Fruit fly (Drosophila melanogaster) whole organism, embryonic: Measurements from ENCODE around the gene CG3764.

Source experiments
- CG10366 ChIP-seq: fragments of 200-800 bp; sonication (Bioruptor generic); IDR thresholded peaks from 2 replicates; pipeline ENCODE4 v1.3.6; 2022; ENCODE audit warnings: missing biosample characterization, missing genetic modification characterization
- CG11085 ChIP-seq: fragments of 200-800 bp; sonication (Bioruptor generic); IDR thresholded peaks from 2 replicates; pipeline ENCODE4 v1.3.6; 2022; ENCODE audit warnings: missing biosample characterization, missing genetic modification characterization
- CG12769 ChIP-seq: fragments of 200-800 bp; sonication (Bioruptor generic); optimal IDR thresholded peaks from 2 replicates; lab custom pipeline; 2019; ENCODE audit warnings: missing biosample characterization, mild to moderate bottlenecking, missing genetic modification characterization, moderate library complexity
- CG15073 ChIP-seq: fragments of 200-800 bp; sonication (Bioruptor generic); optimal IDR thresholded peaks from 2 replicates; lab custom pipeline; 2016; ENCODE audit warnings: missing biosample characterization, missing genetic modification characterization
- CG17359 ChIP-seq: fragments of 200-800 bp; sonication (Bioruptor generic); optimal IDR thresholded peaks from 3 replicates; lab custom pipeline; 2018; ENCODE audit warnings: missing biosample characterization, mild to moderate bottlenecking, missing genetic modification characterization, moderate library complexity
- CG17385 ChIP-seq: fragments of 200-800 bp; sonication (Bioruptor generic); optimal IDR thresholded peaks from 3 replicates; lab custom pipeline; 2018; ENCODE audit warnings: missing biosample characterization, mild to moderate bottlenecking, missing genetic modification characterization
- CG18599 ChIP-seq: fragments of 200-800 bp; sonication (Bioruptor generic); optimal IDR thresholded peaks from 3 replicates; lab custom pipeline; 2017; ENCODE audit warnings: missing biosample characterization, missing genetic modification characterization, mild to moderate bottlenecking, moderate library complexity, missing genetic modification reagents
- CG18619 ChIP-seq: fragments of 200-800 bp; sonication (Bioruptor generic); optimal IDR thresholded peaks from 3 replicates; lab custom pipeline; 2017; ENCODE audit warnings: missing biosample characterization, mild to moderate bottlenecking, missing genetic modification characterization
- CG2116 ChIP-seq: fragments of 200-800 bp; sonication (Bioruptor generic); optimal IDR thresholded peaks from 3 replicates; lab custom pipeline; 2018; ENCODE audit warnings: missing biosample characterization, mild to moderate bottlenecking, missing genetic modification characterization
- CG2129 ChIP-seq: fragments of 200-800 bp; sonication (Bioruptor generic); IDR thresholded peaks from 2 replicates; pipeline ENCODE4 v1.3.6; 2022; ENCODE audit warnings: missing biosample characterization, missing genetic modification characterization; ENCODE audit not compliant: partially characterized antibody
- CG2202 ChIP-seq: fragments of 200-800 bp; sonication (Bioruptor generic); optimal IDR thresholded peaks from 2 replicates; lab custom pipeline; 2018; ENCODE audit warnings: missing biosample characterization, mild to moderate bottlenecking, missing genetic modification characterization
- CG30403 ChIP-seq: fragments of 200-800 bp; sonication (Bioruptor generic); optimal IDR thresholded peaks from 3 replicates; lab custom pipeline; 2016; ENCODE audit warnings: missing biosample characterization, missing genetic modification characterization
- CG3407 ChIP-seq: fragments of 200-800 bp; sonication (Bioruptor generic); optimal IDR thresholded peaks from 2 replicates; lab custom pipeline; 2018; ENCODE audit warnings: missing biosample characterization, mild to moderate bottlenecking, missing genetic modification characterization
- CG34224 ChIP-seq: fragments of 200-800 bp; sonication (Bioruptor generic); IDR thresholded peaks from 3 replicates; pipeline ENCODE4 v1.3.6; 2022; ENCODE audit warnings: missing biosample characterization, missing genetic modification characterization; ENCODE audit not compliant: partially characterized antibody
- CG42726 ChIP-seq: fragments of 200-800 bp; sonication (Bioruptor generic); IDR thresholded peaks from 2 replicates; pipeline ENCODE4 v1.3.6; 2022; ENCODE audit warnings: missing biosample characterization, missing genetic modification characterization; ENCODE audit not compliant: partially characterized antibody
- CG5245 ChIP-seq: fragments of 200-800 bp; sonication (Bioruptor generic); optimal IDR thresholded peaks from 3 replicates; lab custom pipeline; 2016; ENCODE audit warnings: missing biosample characterization, missing genetic modification characterization
- CG6654 ChIP-seq: fragments of 200-800 bp; sonication (Bioruptor generic); optimal IDR thresholded peaks from 2 replicates; lab custom pipeline; 2017; ENCODE audit warnings: missing biosample characterization, mild to moderate bottlenecking, missing genetic modification characterization
- CG6813 ChIP-seq: fragments of 200-800 bp; sonication (Bioruptor generic); optimal IDR thresholded peaks from 2 replicates; lab custom pipeline; 2017; ENCODE audit warnings: missing biosample characterization, missing genetic modification characterization, mild to moderate bottlenecking, moderate library complexity, missing genetic modification reagents
- CG7745 ChIP-seq: fragments of 200-800 bp; sonication (Bioruptor generic); optimal IDR thresholded peaks from 2 replicates; lab custom pipeline; 2018; ENCODE audit warnings: missing biosample characterization, mild to moderate bottlenecking, missing genetic modification characterization, moderate library complexity
- CG7963 ChIP-seq: fragments of 200-800 bp; sonication (Bioruptor generic); IDR thresholded peaks from 3 replicates; pipeline ENCODE4 v1.3.6; 2022; ENCODE audit warnings: missing biosample characterization, missing genetic modification characterization; ENCODE audit not compliant: partially characterized antibody
- CG9932 ChIP-seq: fragments of 200-800 bp; sonication (Bioruptor generic); IDR thresholded peaks from 2 replicates; pipeline ENCODE4 v1.3.6; 2022; ENCODE audit warnings: missing biosample characterization, missing genetic modification characterization
- D19B ChIP-seq: fragments of 200-800 bp; sonication (Bioruptor generic); optimal IDR thresholded peaks from 2 replicates; lab custom pipeline; 2017; ENCODE audit warnings: missing biosample characterization, mild to moderate bottlenecking, missing genetic modification characterization
- Deaf1 ChIP-seq: fragments of 200-800 bp; optimal IDR thresholded peaks from 3 replicates; lab custom pipeline; 2019; ENCODE audit warnings: missing biosample characterization, mild to moderate bottlenecking, missing genetic modification characterization, moderate library complexity
- Doc3 ChIP-seq: fragments of 200-800 bp; sonication (Bioruptor generic); IDR thresholded peaks from 3 replicates; pipeline ENCODE4 v1.3.6; 2022; ENCODE audit warnings: missing biosample characterization, missing genetic modification characterization; ENCODE audit not compliant: partially characterized antibody
- Ets65A ChIP-seq: fragments of 200-800 bp; sonication (Bioruptor generic); peaks from one replicate; lab custom pipeline; 2016; ENCODE audit warnings: missing biosample characterization, missing genetic modification characterization
- HmgD ChIP-seq: fragments of 200-800 bp; sonication (Bioruptor generic); optimal IDR thresholded peaks from 3 replicates; lab custom pipeline; 2016; ENCODE audit warnings: missing biosample characterization, missing genetic modification characterization
- Oaz ChIP-seq: fragments of 200-800 bp; sonication (Bioruptor generic); IDR thresholded peaks from 2 replicates; pipeline ENCODE4 v1.3.6; 2022; ENCODE audit warnings: missing biosample characterization, missing genetic modification characterization
- PHDP ChIP-seq: fragments of 200-800 bp; sonication (Bioruptor generic); optimal IDR thresholded peaks from 3 replicates; lab custom pipeline; 2018; ENCODE audit warnings: missing biosample characterization, mild to moderate bottlenecking, missing genetic modification characterization, moderate library complexity
- Sin3A ChIP-seq: fragments of >200 bp; optimal IDR thresholded peaks from 2 replicates; lab custom pipeline; 2018
- Xbp1 ChIP-seq: fragments of 200-800 bp; sonication (Bioruptor generic); optimal IDR thresholded peaks from 3 replicates; lab custom pipeline; 2016; ENCODE audit warnings: missing biosample characterization, mild to moderate bottlenecking, missing genetic modification characterization
- amos ChIP-seq: fragments of 200-800 bp; sonication (Bioruptor generic); IDR thresholded peaks from 2 replicates; pipeline ENCODE4 v1.3.6; 2022; ENCODE audit warnings: missing biosample characterization, missing genetic modification characterization; ENCODE audit not compliant: partially characterized antibody
- ara ChIP-seq: fragments of 200-800 bp; sonication (Bioruptor generic); IDR thresholded peaks from 2 replicates; pipeline ENCODE4 v1.3.6; 2022; ENCODE audit warnings: missing biosample characterization, missing genetic modification characterization
- ash1 ChIP-seq: fragments of 200-800 bp; sonication (Bioruptor generic); optimal IDR thresholded peaks from 2 replicates; lab custom pipeline; 2018; ENCODE audit warnings: missing biosample characterization, mild to moderate bottlenecking, missing genetic modification characterization
- bab2 ChIP-seq: fragments of 200-800 bp; sonication (Bioruptor generic); optimal IDR thresholded peaks from 2 replicates; lab custom pipeline; 2016; ENCODE audit warnings: missing biosample characterization, missing genetic modification characterization
- cas ChIP-seq: fragments of 200-800 bp; sonication (Bioruptor generic); IDR thresholded peaks from 2 replicates; pipeline ENCODE4 v1.3.6; 2022; ENCODE audit warnings: missing biosample characterization, missing genetic modification characterization
- chm ChIP-seq: fragments of 200-800 bp; sonication (Bioruptor generic); IDR thresholded peaks from 2 replicates; pipeline ENCODE4 v1.3.6; 2022; ENCODE audit warnings: missing biosample characterization, missing genetic modification characterization
- crp ChIP-seq, 2 experiments: fragments of 200-800 bp; sonication (Bioruptor generic); optimal IDR thresholded peaks; 2 replicates in 1 of 2; 3 replicates in 1 of 2; lab custom pipeline; 2017; ENCODE audit warnings: missing biosample characterization in 2 of 2, missing genetic modification characterization in 2 of 2, mild to moderate bottlenecking in 1 of 2, moderate library complexity in 1 of 2
- dati ChIP-seq: fragments of 200-800 bp; sonication (Bioruptor generic); IDR thresholded peaks from 2 replicates; pipeline ENCODE4 v1.3.6; 2022; ENCODE audit warnings: missing biosample characterization, missing genetic modification characterization
- dysf ChIP-seq: fragments of 200-800 bp; sonication (Bioruptor generic); IDR thresholded peaks from 3 replicates; pipeline ENCODE4 v1.3.6; 2022; ENCODE audit warnings: missing biosample characterization, missing genetic modification characterization
- esg ChIP-seq: fragments of 200-800 bp; sonication (Bioruptor generic); conservative IDR thresholded peaks from 2 replicates; pipeline ENCODE4 v1.3.6; 2022; ENCODE audit warnings: missing biosample characterization, missing genetic modification characterization
- oc ChIP-seq: fragments of 200-800 bp; sonication (Bioruptor generic); optimal IDR thresholded peaks from 2 replicates; lab custom pipeline; 2018; ENCODE audit warnings: missing biosample characterization, mild to moderate bottlenecking, missing genetic modification characterization, moderate library complexity
- sc ChIP-seq, 3 experiments: fragments of >200 bp in 2 of 3; fragments of 200-800 bp in 1 of 3; sonication (Bioruptor generic) in 1 of 3; optimal IDR thresholded peaks; 2 replicates in 2 of 3; 3 replicates in 1 of 3; lab custom pipeline; 2017; ENCODE audit warnings: mild to moderate bottlenecking in 1 of 3, missing biosample characterization in 1 of 3, missing genetic modification characterization in 1 of 3, missing genetic modification reagents in 1 of 3
- sens-2 ChIP-seq: fragments of 200-800 bp; sonication (Bioruptor generic); IDR thresholded peaks from 2 replicates; pipeline ENCODE4 v1.3.6; 2022; ENCODE audit warnings: missing biosample characterization, missing genetic modification characterization
- shn ChIP-seq: fragments of 200-800 bp; sonication (Bioruptor generic); optimal IDR thresholded peaks from 3 replicates; lab custom pipeline; 2016; ENCODE audit warnings: missing biosample characterization, missing genetic modification characterization
- slp2 ChIP-seq: fragments of 200-800 bp; sonication (Bioruptor generic); optimal IDR thresholded peaks from 2 replicates; lab custom pipeline; 2016; ENCODE audit warnings: missing biosample characterization, missing genetic modification characterization
- stwl ChIP-seq: fragments of 200-800 bp; sonication (Bioruptor generic); optimal IDR thresholded peaks from 3 replicates; lab custom pipeline; 2018; ENCODE audit warnings: missing biosample characterization, mild to moderate bottlenecking, missing genetic modification characterization, moderate library complexity
- tap ChIP-seq: fragments of 200-800 bp; optimal IDR thresholded peaks from 3 replicates; lab custom pipeline; 2019; ENCODE audit warnings: missing biosample characterization, mild to moderate bottlenecking, missing genetic modification characterization, moderate library complexity

The CG3764 gene

DNA sequence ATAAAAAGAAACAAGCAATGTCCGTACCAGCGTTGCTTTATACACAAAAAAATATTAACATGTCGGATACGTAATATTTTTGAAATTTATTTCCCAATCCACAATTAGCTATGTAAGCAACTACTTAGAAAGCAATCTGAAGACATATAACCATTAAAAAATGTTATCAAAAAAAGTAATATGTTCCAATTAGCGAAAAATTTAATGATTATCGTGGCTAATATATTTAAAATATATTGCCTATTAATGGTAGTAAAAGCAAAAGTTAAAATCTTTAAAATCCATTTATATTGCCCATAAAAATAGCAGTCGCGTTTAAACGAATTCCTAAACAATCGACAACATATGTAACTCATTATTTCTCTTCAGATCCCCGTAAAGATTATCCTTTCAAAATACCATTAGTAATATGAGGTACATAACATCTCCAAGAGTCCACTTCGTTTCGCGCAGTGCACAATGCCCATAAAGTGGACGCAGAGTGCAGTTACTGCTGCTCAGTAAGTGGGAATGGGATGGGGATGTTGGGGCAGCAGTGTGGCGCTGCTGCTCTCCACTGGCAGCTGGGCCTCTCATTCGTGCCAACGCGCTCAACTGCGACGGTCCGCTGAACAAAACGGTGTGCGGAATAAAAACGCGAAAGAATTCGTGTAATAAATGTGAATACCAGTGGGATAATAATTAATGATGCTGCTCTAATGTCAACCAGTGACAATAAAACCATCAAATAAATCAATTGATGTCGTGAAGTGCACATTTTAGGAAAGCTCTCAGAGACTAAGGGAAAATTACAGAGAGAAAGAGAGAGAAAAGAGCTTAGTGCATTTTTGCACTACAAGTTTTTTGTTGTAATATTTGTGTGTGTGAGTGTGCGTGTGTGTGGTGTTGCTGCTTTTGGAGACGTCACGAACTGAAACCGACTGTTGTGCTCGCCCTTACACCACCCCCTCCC, 26.0 kb downstream of the CG3764 start (continued):
- peak; percentile 28 for TF ChIP-seq PHDP
- TF ChIP-seq CG18619 (GFP tag; lab: Kevin White, UChicago) = peak; percentile 66
- TF ChIP-seq sc (optimal IDR thresholded peaks at IDR 0.05; lab: Kevin White, UChicago) = no peak
- peak; percentile 4 for TF ChIP-seq sc (GFP tag; optimal IDR thresholded peaks at IDR 0.05; lab: Kevin White, UChicago)
- peak; percentile 52; the same call in 1 of the 2 replicates for TF ChIP-seq dati (GFP tag; lab: Robert Waterston, UW)
- 0 out of 2 replicates have a peak, but pooled peaks have one; percentile 49 for TF ChIP-seq cas
- peak; percentile 59 for TF ChIP-seq Xbp1 (GFP tag; lab: Kevin White, UChicago)
- no peak for TF ChIP-seq bab2 (GFP tag; lab: Kevin White, UChicago)
- peak; percentile 65 for TF ChIP-seq CG17385 (GFP tag; lab: Kevin White, UChicago)
- no peak for TF ChIP-seq amos
- peak; percentile 76 for TF ChIP-seq CG12769 (tag; lab: Kevin White, UChicago)
- no peak for TF ChIP-seq CG6813 (GFP tag; lab: Kevin White, UChicago)
- TF ChIP-seq CG6654 (GFP tag; lab: Kevin White, UChicago) = peak; percentile 32
- no peak for TF ChIP-seq stwl (tag; lab: Kevin White, UChicago)
- no peak for TF ChIP-seq ash1 (GFP tag; lab: Kevin White, UChicago)
- TF ChIP-seq CG5245 (GFP tag; lab: Kevin White, UChicago) = no peak
- TF ChIP-seq Ets65A = peak; percentile 86
- TF ChIP-seq CG7745 (tag; lab: Kevin White, UChicago) = no peak
- 0 out of 2 replicates have a peak, but pooled peaks have one; percentile 50 for TF ChIP-seq chm (GFP tag; lab: Robert Waterston, UW)
- TF ChIP-seq crp (GFP tag; optimal IDR thresholded peaks at IDR 0.05; lab: Kevin White, UChicago) = peak in 1 of 2 experiments; percentile 25
- peak; percentile 27 for TF ChIP-seq CG18599
- TF ChIP-seq ara (GFP tag; lab: Robert Waterston, UW) = peak; percentile 48
- TF ChIP-seq shn (GFP tag; lab: Kevin White, UChicago) = peak; percentile 38
- no peak for TF ChIP-seq HmgD
- TF ChIP-seq esg = 0 out of 2 replicates have a peak, but pooled peaks have one; percentile 15
- peak; percentile 51 for TF ChIP-seq CG17359 (tag; lab: Kevin White, UChicago)
- TF ChIP-seq CG2202 (tag; lab: Kevin White, UChicago) = no peak
- TF ChIP-seq CG10366 (GFP tag; lab: Robert Waterston, UW) = peak; percentile 30
- no peak for TF ChIP-seq slp2 (GFP tag; lab: Kevin White, UChicago)
- TF ChIP-seq D19B (GFP tag; lab: Kevin White, UChicago) = peak; percentile 30
- no peak for TF ChIP-seq CG2129 (GFP tag; lab: Robert Waterston, UW)
- TF ChIP-seq Deaf1 = no peak
- no peak for TF ChIP-seq Doc3 (GFP tag; lab: Robert Waterston, UW)
- TF ChIP-seq Oaz (GFP tag; lab: Robert Waterston, UW) = no peak
- no peak for TF ChIP-seq CG42726 (GFP tag; lab: Robert Waterston, UW)
- no peak for TF ChIP-seq oc (tag; lab: Kevin White, UChicago)
- peak; percentile 55 for TF ChIP-seq dysf (GFP tag; lab: Robert Waterston, UW)
- TF ChIP-seq sens-2 (GFP tag; lab: Robert Waterston, UW) = no peak
- no peak for TF ChIP-seq tap (tag; lab: Kevin White, UChicago)
- peak; percentile 9 for TF ChIP-seq CG2116 (GFP tag; lab: Kevin White, UChicago)
- TF ChIP-seq CG3407 = peak; percentile 11
- TF ChIP-seq CG11085 = no peak
- peak; percentile 45; the same call in 1 of the 2 replicates for TF ChIP-seq CG9932 (GFP tag; lab: Robert Waterston, UW)
- TF ChIP-seq Sin3A (lab: Kevin White, UChicago) = no peak
- TF ChIP-seq CG7963 (GFP tag; lab: Robert Waterston, UW) = no peak
- TF ChIP-seq CG30403 (GFP tag; lab: Kevin White, UChicago) = peak; percentile 77
- no peak for TF ChIP-seq CG15073 (GFP tag; lab: Kevin White, UChicago)
- TF ChIP-seq CG34224 = no peak
